Worm (Caenorhabditis elegans) whole organism, L4 larva: Measurements from ENCODE around the gene pdi-2.

Experiments
- dpl-1 ChIP-seq: fragments of 150-350 bp; optimal IDR thresholded peaks from 2 replicates; lab custom pipeline; 2014; ENCODE audit warnings: missing biosample characterization, missing genetic modification reagents, missing genetic modification characterization
- egl-27 ChIP-seq: sonication (generic microtip); optimal IDR thresholded peaks from 3 replicates; lab custom pipeline; 2017; ENCODE audit warnings: missing biosample characterization, missing genetic modification reagents, missing genetic modification characterization
- fkh-10 ChIP-seq: fragments of 150-350 bp; optimal IDR thresholded peaks from 2 replicates; lab custom pipeline; 2014; ENCODE audit warnings: missing biosample characterization, missing genetic modification reagents, missing genetic modification characterization
- fos-1 ChIP-seq: fragments of 150-350 bp; optimal IDR thresholded peaks from 2 replicates; lab custom pipeline; 2014; ENCODE audit warnings: missing biosample characterization, missing genetic modification characterization
- lin-15B ChIP-seq: fragments of 150-350 bp; sonication (generic microtip); optimal IDR thresholded peaks from 3 replicates; lab custom pipeline; 2014; ENCODE audit warnings: missing biosample characterization, missing genetic modification characterization
- skn-1 ChIP-seq: fragments of 150-350 bp; optimal IDR thresholded peaks from 2 replicates; lab custom pipeline; 2014; ENCODE audit warnings: missing biosample characterization, missing genetic modification characterization
- snpc-4 ChIP-seq: fragments of 150-350 bp; optimal IDR thresholded peaks from 2 replicates; lab custom pipeline; 2014; ENCODE audit warnings: missing biosample characterization, missing genetic modification characterization
- unc-62 ChIP-seq, 3 experiments: fragments of 150-350 bp in 1 of 3; sonication (generic microtip); optimal IDR thresholded peaks in 2 of 3; peaks in 1 of 3; 1 replicate in 1 of 3; 2 replicates in 2 of 3; lab custom pipeline; 2014 to 2017; ENCODE audit warnings: missing biosample characterization in 3 of 3, missing genetic modification characterization in 3 of 3, missing genetic modification reagents in 3 of 3, missing genotype in 1 of 3
- vab-7 ChIP-seq: fragments of 200-800 bp; sonication (Bioruptor generic); IDR thresholded peaks from 2 replicates; pipeline ENCODE4 v1.3.6; 2022; ENCODE audit warnings: missing genetic modification reagents, missing genetic modification characterization, missing compliant biosample characterization
- ztf-11 ChIP-seq: fragments of 150-350 bp; optimal IDR thresholded peaks from 2 replicates; lab custom pipeline; 2014; ENCODE audit warnings: missing biosample characterization, missing genetic modification characterization

DNA sequence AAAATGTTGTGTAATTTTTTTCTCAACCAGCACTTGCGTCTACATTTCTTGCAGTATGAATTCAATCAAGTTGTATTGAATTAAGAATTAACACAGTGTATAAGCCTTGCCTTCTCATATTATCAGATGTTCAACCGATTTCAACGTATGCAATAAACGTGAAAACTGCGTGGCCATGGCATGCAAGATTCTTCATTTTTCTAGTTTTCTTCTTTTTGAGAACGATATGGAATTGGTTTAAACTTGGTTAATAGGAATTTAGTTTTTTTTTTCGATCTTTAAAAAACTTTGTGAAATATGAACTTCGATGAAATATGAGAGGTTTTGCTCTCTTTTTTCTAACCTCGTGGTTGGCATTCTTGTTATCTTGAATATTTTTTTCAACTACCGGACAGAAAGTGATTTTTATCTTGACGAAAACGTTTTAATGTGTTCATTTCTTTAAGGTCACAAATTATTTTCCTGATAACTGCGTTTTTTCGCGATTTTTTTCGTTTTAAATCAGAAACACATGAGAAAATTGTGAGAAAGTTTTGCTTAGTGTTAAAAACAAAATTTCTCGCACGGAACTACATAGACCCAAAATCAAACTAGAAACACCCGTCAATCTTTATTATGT lies 6.6 kb downstream of the pdi-2 start:
- TF ChIP-seq fos-1 (tag; lab: Kevin White, UChicago) (no peak), skn-1 (tag; lab: Kevin White, UChicago) (no peak), egl-27 (tag; lab: Kevin White, UChicago) (no peak), dpl-1 (no peak), fkh-10 (GFP tag; lab: Kevin White, UChicago) (no peak), ztf-11 (tag; lab: Kevin White, UChicago) (no peak), vab-7 (GFP tag; lab: Robert Waterston, UW) (no peak), snpc-4 (tag; lab: Kevin White, UChicago) (no peak), lin-15B (tag; lab: Kevin White, UChicago) (no peak), unc-62 (GFP tag; optimal IDR thresholded peaks at IDR 0.05 in 1 of 2; lab: Kevin White, UChicago) (peak in 1 of 2 experiments; percentile 57), unc-62 (tag; optimal IDR thresholded peaks at IDR 0.05; lab: Kevin White, UChicago) (no peak)
